Fruit fly (Drosophila melanogaster): ENCODE results near the gene mTerf5.
A peak's percentile ranks its signal among the peaks of the same experiment; 100 is the strongest.

Gene mTerf5

DNA sequence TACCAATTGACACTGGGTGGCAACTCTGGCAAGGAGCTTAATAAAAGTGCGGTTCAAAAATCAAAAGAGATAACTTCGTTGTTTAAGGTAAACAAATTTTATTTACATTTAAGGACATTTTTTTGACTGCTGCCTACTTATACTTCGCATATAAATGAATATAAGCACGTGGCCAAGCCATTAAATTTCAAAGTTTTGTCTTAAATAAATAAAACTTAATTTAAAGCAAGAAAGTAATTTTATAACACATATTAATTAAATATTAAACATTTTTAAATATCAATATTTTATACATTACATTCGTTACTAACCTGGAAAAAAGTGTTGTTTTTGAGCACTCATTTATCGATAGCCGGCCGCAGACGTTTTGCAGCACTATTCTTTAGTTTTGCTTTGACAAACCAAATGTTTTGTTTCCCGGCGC lies 34.8 kb downstream of the mTerf5 start, which contains the start of the genes CG12321 and MED17 (continued):
- no peak for TF ChIP-seq tll (GFP tag; optimal IDR thresholded peaks at IDR 0.05)
- TF ChIP-seq CG4854 (GFP tag; optimal IDR thresholded peaks at IDR 0.05): peak; percentile 62
- TF ChIP-seq CG2875 (GFP tag; optimal IDR thresholded peaks at IDR 0.05): peak; percentile 79
- TF ChIP-seq cg (GFP tag; optimal IDR thresholded peaks at IDR 0.05): no peak
- peak; percentile 85 for TF ChIP-seq CG13123 (GFP tag; optimal IDR thresholded peaks at IDR 0.05)
- peak; percentile 93 for TF ChIP-seq Ptx1 (GFP tag; IDR thresholded peaks at IDR 0.05)
- peak; percentile 90 for TF ChIP-seq trem (tag; optimal IDR thresholded peaks at IDR 0.05)
- peak; percentile 70 for TF ChIP-seq mam (GFP tag; optimal IDR thresholded peaks at IDR 0.05)
- TF ChIP-seq eve (GFP tag; optimal IDR thresholded peaks at IDR 0.05): no peak
- TF ChIP-seq CoRest (tag; optimal IDR thresholded peaks at IDR 0.05): peak; percentile 95
- no peak for TF ChIP-seq CG1832 (GFP tag; optimal IDR thresholded peaks at IDR 0.05)
- peak; percentile 62 for TF ChIP-seq CG1647 (GFP tag; optimal IDR thresholded peaks at IDR 0.05)
- peak; percentile 88 for TF ChIP-seq Sox100B (GFP tag; optimal IDR thresholded peaks at IDR 0.05)
- peak; percentile 88 for TF ChIP-seq E2f1 (GFP tag; IDR thresholded peaks at IDR 0.05)
- TF ChIP-seq en (GFP tag; optimal IDR thresholded peaks at IDR 0.05): no peak
- peak; percentile 82 for TF ChIP-seq ewg (GFP tag; optimal IDR thresholded peaks at IDR 0.05)
- peak; percentile 81 for TF ChIP-seq CG6689 (GFP tag; IDR thresholded peaks at IDR 0.05)
- TF ChIP-seq slp2 (GFP tag; optimal IDR thresholded peaks at IDR 0.05): no peak
- TF ChIP-seq da (GFP tag; optimal IDR thresholded peaks at IDR 0.05): no peak
- TF ChIP-seq NK7.1 (GFP tag; optimal IDR thresholded peaks at IDR 0.05): no peak
- no peak for TF ChIP-seq aop (GFP tag; IDR thresholded peaks at IDR 0.05)
- peak; percentile 59 for TF ChIP-seq Taf1 (GFP tag; IDR thresholded peaks at IDR 0.05)
- TF ChIP-seq Nf-YC (tag; optimal IDR thresholded peaks at IDR 0.05): peak; percentile 72
- no peak for TF ChIP-seq luna (GFP tag; optimal IDR thresholded peaks at IDR 0.05)
- peak; percentile 35 for TF ChIP-seq ERR (GFP tag; optimal IDR thresholded peaks at IDR 0.05)
- TF ChIP-seq run (tag; optimal IDR thresholded peaks at IDR 0.05): no peak
- peak; percentile 10 for TF ChIP-seq CG1792 (GFP tag; optimal IDR thresholded peaks at IDR 0.05)
- peak; percentile 76; the same call in 2 of the 3 replicates for TF ChIP-seq CG3726 (GFP tag; IDR thresholded peaks at IDR 0.05)
- peak; percentile 27; the same call in 1 of the 2 replicates for TF ChIP-seq Ravus (GFP tag; IDR thresholded peaks at IDR 0.05)
- TF ChIP-seq Side (GFP tag; optimal IDR thresholded peaks at IDR 0.05): peak; percentile 4
- no peak for TF ChIP-seq CG7963 (GFP tag; IDR thresholded peaks at IDR 0.05; ENCODE audit: partially characterized antibody)
- peak; percentile 85 for TF ChIP-seq wor (GFP tag; IDR thresholded peaks at IDR 0.05)
- TF ChIP-seq CG18476 (GFP tag; optimal IDR thresholded peaks at IDR 0.05): peak; percentile 84
- peak; percentile 69 for TF ChIP-seq jing (GFP tag; optimal IDR thresholded peaks at IDR 0.05)
- TF ChIP-seq CG8290 (GFP tag; optimal IDR thresholded peaks at IDR 0.05): peak; percentile 96
- TF ChIP-seq CG8290 (tag; optimal IDR thresholded peaks at IDR 0.05): peak; percentile 73 to 85
- TF ChIP-seq Lhr (GFP tag; optimal IDR thresholded peaks at IDR 0.05): peak; percentile 55
- peak; percentile 67 for TF ChIP-seq CG8944 (GFP tag; optimal IDR thresholded peaks at IDR 0.05)
- peak; percentile 58 for TF ChIP-seq vfl (GFP tag; optimal IDR thresholded peaks at IDR 0.05)
- TF ChIP-seq Drgx (GFP tag; IDR thresholded peaks at IDR 0.05): peak; percentile 72
- peak; percentile 54 for TF ChIP-seq Nf-YB (GFP tag; optimal IDR thresholded peaks at IDR 0.05)
- TF ChIP-seq CG17186 (GFP tag; optimal IDR thresholded peaks at IDR 0.05): peak; percentile 60
- peak; percentile 81 for TF ChIP-seq H2.0 (GFP tag; IDR thresholded peaks at IDR 0.05)
- peak; percentile 5 for TF ChIP-seq Sin3A (optimal IDR thresholded peaks at IDR 0.05)
- peak; percentile 43 for TF ChIP-seq CG3838 (GFP tag; optimal IDR thresholded peaks at IDR 0.05)
- peak; percentile 92 for TF ChIP-seq CG10209 (GFP tag; optimal IDR thresholded peaks at IDR 0.05)
- peak; percentile 96 for TF ChIP-seq Rfx (GFP tag; IDR thresholded peaks at IDR 0.05)
- no peak for TF ChIP-seq inv (GFP tag; IDR thresholded peaks at IDR 0.05; ENCODE audit: partially characterized antibody)
- TF ChIP-seq stwl (tag; optimal IDR thresholded peaks at IDR 0.05): peak; percentile 75
- peak; percentile 75 for TF ChIP-seq seq (GFP tag; IDR thresholded peaks at IDR 0.05)
- peak; percentile 76 for TF ChIP-seq bab2 (GFP tag; optimal IDR thresholded peaks at IDR 0.05)
- peak; percentile 34 for TF ChIP-seq shn (GFP tag; optimal IDR thresholded peaks at IDR 0.05)
